Fruit fly (Drosophila melanogaster) whole organism: ENCODE results near the gene Rpn10.

ENCODE experiments used
- CG8478 ChIP-seq: fragments of >200 bp; optimal IDR thresholded peaks from 2 replicates; lab custom pipeline; 2018; ENCODE audit warnings: inconsistent platforms
- EcR ChIP-seq, 2 experiments: fragments of >200 bp; optimal IDR thresholded peaks; 2 replicates each; lab custom pipeline; 2017; ENCODE audit warnings: missing biosample characterization in 2 of 2, missing genetic modification characterization in 2 of 2, missing genetic modification reagents in 2 of 2
- psq ChIP-seq: fragments of >200 bp; optimal IDR thresholded peaks from 2 replicates; lab custom pipeline; 2017

- TF ChIP-seq psq (lab: Kevin White, UChicago): no peak
- no peak for TF ChIP-seq CG8478 (lab: Kevin White, UChicago)
- TF ChIP-seq EcR (GFP tag; optimal IDR thresholded peaks at IDR 0.05; lab: Kevin White, UChicago): no peak
These were observed 40.3 kb upstream of the Rpn10 start for dm6 chr3L:21496502-21496864.
